Worm (Caenorhabditis elegans) whole organism, L3 larva: ENCODE data around the gene fah-1.

Source experiments
- aly-2 ChIP-seq: fragments of 150-350 bp; optimal IDR thresholded peaks from 2 replicates; lab custom pipeline; 2014; ENCODE audit warnings: missing biosample characterization, missing genetic modification characterization
- ama-1 ChIP-seq: fragments of 150-350 bp; optimal IDR thresholded peaks from 2 replicates; lab custom pipeline; 2018
- ceh-28 ChIP-seq: fragments of 150-350 bp; optimal IDR thresholded peaks from 2 replicates; lab custom pipeline; 2014; ENCODE audit warnings: missing biosample characterization, missing genetic modification reagents, missing genetic modification characterization
- ceh-82 ChIP-seq: fragments of 150-350 bp; optimal IDR thresholded peaks from 2 replicates; lab custom pipeline; 2014; ENCODE audit warnings: missing biosample characterization, missing genetic modification characterization
- ceh-9 ChIP-seq: sonication (generic microtip); optimal IDR thresholded peaks from 2 replicates; lab custom pipeline; 2018; ENCODE audit warnings: missing biosample characterization, missing genetic modification characterization
- daf-12 ChIP-seq: fragments of 150-350 bp; optimal IDR thresholded peaks from 2 replicates; lab custom pipeline; 2014; ENCODE audit warnings: missing biosample characterization, missing genetic modification reagents, missing genetic modification characterization
- egl-27 ChIP-seq: sonication (generic microtip); optimal IDR thresholded peaks from 4 replicates; lab custom pipeline; 2017; ENCODE audit warnings: missing biosample characterization, missing genetic modification reagents, missing genetic modification characterization
- egl-5 ChIP-seq: fragments of 150-350 bp; optimal IDR thresholded peaks from 2 replicates; lab custom pipeline; 2017; ENCODE audit warnings: missing biosample characterization, missing genetic modification reagents, missing genetic modification characterization, inconsistent platforms
- elt-1 ChIP-seq: fragments of 150-350 bp; optimal IDR thresholded peaks from 2 replicates; lab custom pipeline; 2014; ENCODE audit warnings: missing biosample characterization, missing genetic modification characterization
- elt-2 ChIP-seq: sonication (generic microtip); optimal IDR thresholded peaks from 2 replicates; lab custom pipeline; 2016; ENCODE audit warnings: missing genetic modification reagents, mild to moderate bottlenecking, missing genetic modification characterization, missing compliant biosample characterization
- elt-3 ChIP-seq, 3 experiments: fragments of 150-350 bp in 1 of 3; sonication (generic microtip) in 2 of 3; optimal IDR thresholded peaks; 2 replicates in 2 of 3; 4 replicates in 1 of 3; lab custom pipeline; 2014 to 2017; ENCODE audit warnings: missing biosample characterization in 3 of 3, missing genetic modification characterization in 3 of 3
- eor-1 ChIP-seq, 2 experiments: fragments of 150-350 bp; optimal IDR thresholded peaks; 2 replicates each; lab custom pipeline; 2014 to 2018; ENCODE audit warnings: missing biosample characterization in 2 of 2, missing genetic modification characterization in 2 of 2
- fkh-10 ChIP-seq: sonication (generic microtip); optimal IDR thresholded peaks from 2 replicates; lab custom pipeline; 2017; ENCODE audit warnings: missing biosample characterization, missing genetic modification reagents, missing genetic modification characterization
- fkh-2 ChIP-seq: fragments of 150-350 bp; optimal IDR thresholded peaks from 2 replicates; lab custom pipeline; 2014; ENCODE audit warnings: missing biosample characterization, missing genetic modification reagents, missing genetic modification characterization
- fos-1 ChIP-seq: fragments of 150-350 bp; optimal IDR thresholded peaks from 2 replicates; lab custom pipeline; 2014; ENCODE audit warnings: missing biosample characterization, missing genetic modification characterization
- hmg-11 ChIP-seq: sonication (generic microtip); optimal IDR thresholded peaks from 2 replicates; lab custom pipeline; 2016; ENCODE audit warnings: missing genetic modification characterization, missing compliant biosample characterization
- jun-1 ChIP-seq: fragments of 150-350 bp; optimal IDR thresholded peaks from 2 replicates; lab custom pipeline; 2014; ENCODE audit warnings: missing biosample characterization, missing genetic modification reagents, missing genetic modification characterization
- lin-15B ChIP-seq: fragments of 150-350 bp; optimal IDR thresholded peaks from 2 replicates; lab custom pipeline; 2014; ENCODE audit warnings: missing biosample characterization, missing genetic modification characterization
- lin-39 ChIP-seq: fragments of 150-350 bp; optimal IDR thresholded peaks from 2 replicates; lab custom pipeline; 2018; ENCODE audit warnings: missing biosample characterization, missing genetic modification reagents, missing genetic modification characterization
- lsy-12 ChIP-seq: sonication (generic microtip); optimal IDR thresholded peaks from 2 replicates; lab custom pipeline; 2016; ENCODE audit warnings: mild to moderate bottlenecking, missing genetic modification characterization, missing compliant biosample characterization
- mdl-1 ChIP-seq: fragments of 150-350 bp; optimal IDR thresholded peaks from 2 replicates; lab custom pipeline; 2014; ENCODE audit warnings: missing biosample characterization, missing genetic modification characterization
- mml-1 ChIP-seq: fragments of 150-350 bp; sonication (generic microtip); optimal IDR thresholded peaks from 3 replicates; lab custom pipeline; 2014; ENCODE audit warnings: missing biosample characterization, missing genetic modification characterization
- nfya-1 ChIP-seq: sonication (generic microtip); optimal IDR thresholded peaks from 2 replicates; lab custom pipeline; 2017; ENCODE audit warnings: missing genetic modification characterization, mild to moderate bottlenecking, missing compliant biosample characterization, antibody characterized with exemption, moderate library complexity; ENCODE audit not compliant: insufficient read depth
- nhr-11 ChIP-seq: fragments of 150-350 bp; optimal IDR thresholded peaks from 2 replicates; lab custom pipeline; 2014; ENCODE audit warnings: missing biosample characterization, missing genetic modification characterization
- nhr-12 ChIP-seq: fragments of 150-350 bp; optimal IDR thresholded peaks from 2 replicates; lab custom pipeline; 2014; ENCODE audit warnings: missing biosample characterization, missing genetic modification characterization
- nhr-23 ChIP-seq: fragments of 150-350 bp; optimal IDR thresholded peaks from 2 replicates; lab custom pipeline; 2014; ENCODE audit warnings: missing biosample characterization, missing genetic modification reagents, missing genetic modification characterization
- nhr-237 ChIP-seq: fragments of 150-350 bp; optimal IDR thresholded peaks from 2 replicates; lab custom pipeline; 2014; ENCODE audit warnings: missing biosample characterization, missing genetic modification characterization
- nhr-25 ChIP-seq: sonication (generic microtip); optimal IDR thresholded peaks from 2 replicates; lab custom pipeline; 2017; ENCODE audit warnings: missing biosample characterization, missing genetic modification characterization
- nhr-28 ChIP-seq: fragments of 150-350 bp; optimal IDR thresholded peaks from 2 replicates; lab custom pipeline; 2014; ENCODE audit warnings: missing biosample characterization, missing genetic modification characterization
- nhr-43 ChIP-seq: sonication (generic microtip); optimal IDR thresholded peaks from 2 replicates; lab custom pipeline; 2016; ENCODE audit warnings: mild to moderate bottlenecking, missing genetic modification characterization, missing compliant biosample characterization; ENCODE audit not compliant: poor library complexity, severe bottlenecking
- nhr-67 ChIP-seq: fragments of 150-350 bp; optimal IDR thresholded peaks from 2 replicates; lab custom pipeline; 2014; ENCODE audit warnings: missing biosample characterization, missing genetic modification characterization
- nhr-77 ChIP-seq: fragments of 150-350 bp; optimal IDR thresholded peaks from 2 replicates; lab custom pipeline; 2014; ENCODE audit warnings: missing biosample characterization, missing genetic modification characterization
- pqm-1 ChIP-seq: fragments of 150-350 bp; optimal IDR thresholded peaks from 2 replicates; lab custom pipeline; 2017; ENCODE audit warnings: missing biosample characterization, missing genetic modification characterization, inconsistent platforms
- sea-2 ChIP-seq: fragments of 150-350 bp; sonication (generic microtip); optimal IDR thresholded peaks from 4 replicates; lab custom pipeline; 2014; ENCODE audit warnings: missing biosample characterization, missing genetic modification reagents, missing genetic modification characterization
- skn-1 ChIP-seq: fragments of 150-350 bp; optimal IDR thresholded peaks from 2 replicates; lab custom pipeline; 2014; ENCODE audit warnings: missing biosample characterization, missing genetic modification characterization
- snpc-4 ChIP-seq: fragments of 150-350 bp; optimal IDR thresholded peaks from 2 replicates; lab custom pipeline; 2014; ENCODE audit warnings: missing biosample characterization, missing genetic modification characterization
- tbx-2 ChIP-seq: sonication (generic microtip); optimal IDR thresholded peaks from 2 replicates; lab custom pipeline; 2016; ENCODE audit warnings: mild to moderate bottlenecking, missing genetic modification characterization, missing compliant biosample characterization
- unc-39 ChIP-seq: sonication (generic microtip); optimal IDR thresholded peaks from 4 replicates; lab custom pipeline; 2017; ENCODE audit warnings: missing biosample characterization, missing genetic modification characterization
- unc-62 ChIP-seq: fragments of 150-350 bp; sonication (generic microtip); optimal IDR thresholded peaks from 4 replicates; lab custom pipeline; 2014; ENCODE audit warnings: missing biosample characterization, missing genetic modification reagents, missing genetic modification characterization
- zag-1 ChIP-seq: fragments of 150-350 bp; optimal IDR thresholded peaks from 2 replicates; lab custom pipeline; 2014; ENCODE audit warnings: missing biosample characterization, missing genetic modification characterization
- ztf-11 ChIP-seq: fragments of 150-350 bp; optimal IDR thresholded peaks from 2 replicates; lab custom pipeline; 2014; ENCODE audit warnings: missing biosample characterization, missing genetic modification characterization
- ztf-4 ChIP-seq: fragments of 150-350 bp; optimal IDR thresholded peaks from 2 replicates; lab custom pipeline; 2014; ENCODE audit warnings: missing biosample characterization, missing genetic modification characterization

fah-1 gene

DNA sequence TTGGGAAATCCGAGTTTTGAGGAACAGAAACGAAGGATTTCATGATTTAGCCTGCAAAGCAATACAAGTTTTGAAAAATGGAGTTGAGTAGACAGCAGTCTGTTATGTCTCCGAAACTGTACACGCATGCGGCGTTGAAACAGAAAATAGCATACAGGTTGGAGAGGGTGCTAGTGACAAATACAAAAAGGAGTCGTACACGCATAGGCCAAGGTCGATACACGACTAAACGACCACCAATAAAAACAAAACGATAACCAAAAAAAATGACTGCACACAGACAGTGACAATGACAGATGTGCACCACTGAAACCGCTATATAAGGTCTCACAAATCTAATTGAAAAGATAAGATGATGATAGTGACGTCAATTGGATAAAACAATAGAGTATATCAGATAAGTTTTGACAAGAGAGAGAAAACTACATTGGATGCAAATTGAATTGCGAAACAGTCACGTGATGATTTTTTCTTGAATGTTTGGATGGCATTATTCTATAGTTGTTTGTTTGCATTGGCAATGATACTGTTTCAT is at the start of gene fah-1:
fah-1 (minus strand) TSS at position 51 of the 535 bp plus-strand sequence.
- TF ChIP-seq snpc-4 (tag; lab: Kevin White, UChicago) (no peak), ztf-4 (tag; lab: Kevin White, UChicago) (no peak), jun-1 (tag; lab: Kevin White, UChicago) (peak; percentile 55), lin-15B (tag; lab: Kevin White, UChicago) (no peak), ztf-11 (tag; lab: Kevin White, UChicago) (no peak), nhr-237 (tag; lab: Kevin White, UChicago) (no peak), hmg-11 (tag; lab: Kevin White, UChicago) (no peak), nhr-23 (tag; lab: Kevin White, UChicago) (peak; percentile 67), mml-1 (no peak), ceh-28 (tag; lab: Kevin White, UChicago) (peak; percentile 71), sea-2 (GFP tag; lab: Kevin White, UChicago) (no peak), ama-1 (lab: Kevin White, UChicago) (no peak), elt-3 (tag; optimal IDR thresholded peaks at IDR 0.05; lab: Kevin White, UChicago) (peak in 2 of 3 experiments; percentile 61 to 89), pqm-1 (no peak), lin-39 (tag; lab: Kevin White, UChicago) (no peak), unc-39 (no peak), nhr-43 (tag; lab: Kevin White, UChicago) (peak; percentile 64), unc-62 (GFP tag; lab: Kevin White, UChicago) (peak; percentile 34), nhr-11 (tag; lab: Kevin White, UChicago) (no peak), nhr-77 (tag; lab: Kevin White, UChicago) (no peak), nhr-67 (no peak), nhr-25 (tag; lab: Kevin White, UChicago) (peak; percentile 78), daf-12 (tag; lab: Kevin White, UChicago) (no peak), ceh-9 (no peak), ceh-82 (tag; lab: Kevin White, UChicago) (no peak), elt-1 (tag; lab: Kevin White, UChicago) (peak; percentile 51), fos-1 (no peak), aly-2 (tag; lab: Kevin White, UChicago) (no peak), fkh-10 (GFP tag; lab: Kevin White, UChicago) (no peak), tbx-2 (no peak), zag-1 (tag; lab: Kevin White, UChicago) (no peak), nhr-28 (tag; lab: Kevin White, UChicago) (no peak), eor-1 (tag; optimal IDR thresholded peaks at IDR 0.05; lab: Kevin White, UChicago) (no peak), skn-1 (tag; lab: Kevin White, UChicago) (peak; percentile 20), egl-27 (tag; lab: Kevin White, UChicago) (no peak), nfya-1 (tag; lab: Kevin White, UChicago) (no peak), mdl-1 (tag; lab: Kevin White, UChicago) (peak; percentile 31), egl-5 (tag; lab: Kevin White, UChicago) (no peak), lsy-12 (tag; lab: Kevin White, UChicago) (no peak), fkh-2 (tag; lab: Kevin White, UChicago) (no peak), elt-2 (tag; lab: Kevin White, UChicago) (peak; percentile 79), nhr-12 (no peak)

ce11 chrX:6484780-6485179 is 36.1 kb upstream of the fah-1 start, which contains the start of gene gar-1:
TSS of gene gar-1 (minus strand) at chrX:6484880.
- TF ChIP-seq nhr-28 (tag; lab: Kevin White, UChicago): no peak
- no peak for TF ChIP-seq unc-39
- no peak for TF ChIP-seq nhr-23 (tag; lab: Kevin White, UChicago)
- no peak for TF ChIP-seq snpc-4 (tag; lab: Kevin White, UChicago)
- TF ChIP-seq ztf-11 (tag; lab: Kevin White, UChicago): no peak
- no peak for TF ChIP-seq skn-1 (tag; lab: Kevin White, UChicago)
- TF ChIP-seq ceh-9: no peak
- no peak for TF ChIP-seq elt-1 (tag; lab: Kevin White, UChicago)
- no peak for TF ChIP-seq unc-62 (GFP tag; lab: Kevin White, UChicago)
